Worm (Caenorhabditis elegans): ENCODE measurements around the gene enri-2.

- no peak for TF ChIP-seq ceh-83 (GFP tag; optimal IDR thresholded peaks at IDR 0.05)
- TF ChIP-seq nhr-28 (tag; optimal IDR thresholded peaks at IDR 0.05) = no peak
- TF ChIP-seq mab-5 (tag; optimal IDR thresholded peaks at IDR 0.05) = no peak
- TF ChIP-seq pha-4 (tag; optimal IDR thresholded peaks at IDR 0.05) = no peak
- no peak for TF ChIP-seq unc-120 (tag; optimal IDR thresholded peaks at IDR 0.05; ENCODE audit: poor library complexity, severe bottlenecking)
- peak; percentile 17 for TF ChIP-seq lin-13 (tag; optimal IDR thresholded peaks at IDR 0.05)
- no peak for TF ChIP-seq ces-1 (GFP tag; optimal IDR thresholded peaks at IDR 0.05)
Measured at ce11 chrX:14503282-14503681, 42.4 kb upstream of the enri-2 start.

Data from whole organism, mixed stage, embryonic.